Worm (Caenorhabditis elegans) whole organism, late embryonic: ENCODE results near the gene ceeh-1.

Experiments used
- C38D4.7 ChIP-seq: fragments of 200-800 bp; sonication (Bioruptor generic); optimal IDR thresholded peaks from 2 replicates; lab custom pipeline; 2018; ENCODE audit warnings: mild to moderate bottlenecking, missing genetic modification characterization, moderate library complexity, missing compliant biosample characterization
- F13H6.1 ChIP-seq: sonication (generic microtip); optimal IDR thresholded peaks from 2 replicates; lab custom pipeline; 2016; ENCODE audit warnings: missing genetic modification characterization, missing compliant biosample characterization
- K09A11.1 ChIP-seq: sonication (generic microtip); optimal IDR thresholded peaks from 2 replicates; lab custom pipeline; 2017; ENCODE audit warnings: antibody characterized with exemption, mild to moderate bottlenecking, missing genetic modification characterization, missing compliant biosample characterization; ENCODE audit not compliant: insufficient read depth
- T23F11.4 ChIP-seq: fragments of 200-800 bp; sonication (Bioruptor generic); optimal IDR thresholded peaks from 2 replicates; lab custom pipeline; 2018; ENCODE audit warnings: mild to moderate bottlenecking, missing genetic modification characterization, missing compliant biosample characterization
- Y22D7AL.16 ChIP-seq: sonication (generic microtip); optimal IDR thresholded peaks from 2 replicates; lab custom pipeline; 2016; ENCODE audit warnings: missing genetic modification characterization, missing compliant biosample characterization
- ahr-1 ChIP-seq: sonication (generic microtip); optimal IDR thresholded peaks from 2 replicates; lab custom pipeline; 2016; ENCODE audit warnings: missing genetic modification characterization, missing compliant biosample characterization
- ama-1 ChIP-seq: fragments of 150-350 bp; optimal IDR thresholded peaks from 2 replicates; lab custom pipeline; 2014
- ceh-14 ChIP-seq: sonication (generic microtip); optimal IDR thresholded peaks from 2 replicates; lab custom pipeline; 2016; ENCODE audit warnings: missing genotype, missing genetic modification characterization, missing compliant biosample characterization
- ceh-18 ChIP-seq: sonication (generic microtip); optimal IDR thresholded peaks from 2 replicates; lab custom pipeline; 2016; ENCODE audit warnings: missing genetic modification characterization, missing compliant biosample characterization
- ceh-2 ChIP-seq: sonication (generic microtip); optimal IDR thresholded peaks from 2 replicates; lab custom pipeline; 2016; ENCODE audit warnings: missing genotype, missing genetic modification characterization, missing compliant biosample characterization
- ceh-45 ChIP-seq: fragments of 200-800 bp; sonication (Bioruptor generic); IDR thresholded peaks from 2 replicates; pipeline ENCODE4 v1.3.6; 2022; ENCODE audit warnings: missing genetic modification reagents, missing genetic modification characterization, missing compliant biosample characterization
- ceh-9 ChIP-seq: sonication (generic microtip); optimal IDR thresholded peaks from 2 replicates; lab custom pipeline; 2016; ENCODE audit warnings: mild to moderate bottlenecking, missing genetic modification characterization, inconsistent platforms, missing compliant biosample characterization
- che-1 ChIP-seq: sonication (generic microtip); optimal IDR thresholded peaks from 2 replicates; lab custom pipeline; 2016; ENCODE audit warnings: mild to moderate bottlenecking, missing genetic modification characterization, missing compliant biosample characterization
- elt-2 ChIP-seq: sonication (generic microtip); optimal IDR thresholded peaks from 2 replicates; lab custom pipeline; 2016; ENCODE audit warnings: missing genetic modification reagents, missing genetic modification characterization, missing compliant biosample characterization
- ets-4 ChIP-seq: sonication (generic microtip); optimal IDR thresholded peaks from 2 replicates; lab custom pipeline; 2016; ENCODE audit warnings: missing genetic modification characterization, missing compliant biosample characterization
- eyg-1 ChIP-seq: sonication (generic microtip); optimal IDR thresholded peaks from 2 replicates; lab custom pipeline; 2016; ENCODE audit warnings: missing genotype, missing genetic modification characterization, missing compliant biosample characterization
- fax-1 ChIP-seq: sonication (generic microtip); optimal IDR thresholded peaks from 2 replicates; lab custom pipeline; 2016; ENCODE audit warnings: missing genotype, missing genetic modification characterization, missing compliant biosample characterization
- fkh-10 ChIP-seq: fragments of 150-350 bp; optimal IDR thresholded peaks from 2 replicates; lab custom pipeline; 2014; ENCODE audit warnings: missing biosample characterization, missing genetic modification reagents, missing genetic modification characterization
- gmeb-2 ChIP-seq: sonication (generic microtip); optimal IDR thresholded peaks from 2 replicates; lab custom pipeline; 2016; ENCODE audit warnings: missing genetic modification characterization, inconsistent platforms, missing compliant biosample characterization
- hlh-13 ChIP-seq: fragments of 200-800 bp; sonication (Bioruptor generic); optimal IDR thresholded peaks from 2 replicates; lab custom pipeline; 2018; ENCODE audit warnings: mild to moderate bottlenecking, missing genetic modification characterization, missing compliant biosample characterization
- hlh-15 ChIP-seq: sonication (generic microtip); optimal IDR thresholded peaks from 2 replicates; lab custom pipeline; 2016; ENCODE audit warnings: missing genetic modification characterization, missing compliant biosample characterization
- hlh-30 ChIP-seq: sonication (generic microtip); optimal IDR thresholded peaks from 2 replicates; lab custom pipeline; 2017; ENCODE audit warnings: antibody characterized with exemption, missing genetic modification characterization, missing compliant biosample characterization; ENCODE audit not compliant: insufficient read depth
- hlh-8 ChIP-seq: sonication (generic microtip); optimal IDR thresholded peaks from 2 replicates; lab custom pipeline; 2016; ENCODE audit warnings: missing genotype, missing genetic modification characterization, missing compliant biosample characterization
- lim-6 ChIP-seq: sonication (generic microtip); optimal IDR thresholded peaks from 2 replicates; lab custom pipeline; 2016; ENCODE audit warnings: missing genetic modification characterization, missing compliant biosample characterization
- madf-2 ChIP-seq: sonication (generic microtip); optimal IDR thresholded peaks from 2 replicates; lab custom pipeline; 2017; ENCODE audit warnings: missing genetic modification characterization, missing compliant biosample characterization
- mec-3 ChIP-seq: sonication (generic microtip); optimal IDR thresholded peaks from 2 replicates; lab custom pipeline; 2016; ENCODE audit warnings: borderline replicate concordance, missing genetic modification characterization, missing compliant biosample characterization
- nhr-11 ChIP-seq: fragments of 150-350 bp; optimal IDR thresholded peaks from 2 replicates; lab custom pipeline; 2014; ENCODE audit warnings: missing biosample characterization, missing genetic modification characterization
- nhr-232 ChIP-seq: sonication (generic microtip); optimal IDR thresholded peaks from 2 replicates; lab custom pipeline; 2016; ENCODE audit warnings: missing genetic modification characterization, missing compliant biosample characterization
- odd-2 ChIP-seq: sonication (generic microtip); optimal IDR thresholded peaks from 2 replicates; lab custom pipeline; 2017; ENCODE audit warnings: antibody characterized with exemption, mild to moderate bottlenecking, missing genetic modification characterization, missing compliant biosample characterization
- pax-1 ChIP-seq: fragments of 150-350 bp; optimal IDR thresholded peaks from 2 replicates; lab custom pipeline; 2014; ENCODE audit warnings: missing biosample characterization, missing genetic modification characterization
- pha-2 ChIP-seq: sonication (generic microtip); optimal IDR thresholded peaks from 2 replicates; lab custom pipeline; 2017; ENCODE audit warnings: mild to moderate bottlenecking, missing genetic modification characterization, missing compliant biosample characterization
- pha-4 ChIP-seq: fragments of 150-350 bp; optimal IDR thresholded peaks from 2 replicates; lab custom pipeline; 2018; ENCODE audit warnings: missing biosample characterization, missing genetic modification reagents, missing genetic modification characterization
- pqm-1 ChIP-seq: sonication (generic microtip); optimal IDR thresholded peaks from 2 replicates; lab custom pipeline; 2016; ENCODE audit warnings: missing genetic modification characterization, missing compliant biosample characterization
- pros-1 ChIP-seq: fragments of 150-350 bp; optimal IDR thresholded peaks from 2 replicates; lab custom pipeline; 2014; ENCODE audit warnings: missing biosample characterization, missing genetic modification reagents, missing genetic modification characterization
- ref-2 ChIP-seq: sonication (generic microtip); optimal IDR thresholded peaks from 2 replicates; lab custom pipeline; 2016; ENCODE audit warnings: missing genetic modification characterization, missing compliant biosample characterization
- sox-4 ChIP-seq: sonication (generic microtip); optimal IDR thresholded peaks from 2 replicates; lab custom pipeline; 2017; ENCODE audit warnings: mild to moderate bottlenecking, missing genetic modification characterization, inconsistent platforms, missing compliant biosample characterization
- syd-9 ChIP-seq: sonication (generic microtip); optimal IDR thresholded peaks from 2 replicates; lab custom pipeline; 2016; ENCODE audit warnings: mild to moderate bottlenecking, missing genetic modification characterization, moderate library complexity, missing compliant biosample characterization
- tbx-2 ChIP-seq: sonication (generic microtip); optimal IDR thresholded peaks from 2 replicates; lab custom pipeline; 2016; ENCODE audit warnings: missing genetic modification characterization, missing compliant biosample characterization
- tbx-7 ChIP-seq: sonication (generic microtip); optimal IDR thresholded peaks from 2 replicates; lab custom pipeline; 2016; ENCODE audit warnings: missing genotype, missing genetic modification characterization, missing compliant biosample characterization
- unc-3 ChIP-seq, 2 experiments: fragments of 200-800 bp in 1 of 2; sonication (Bioruptor generic) in 1 of 2; sonication (generic microtip) in 1 of 2; conservative IDR thresholded peaks in 1 of 2; optimal IDR thresholded peaks in 1 of 2; 2 replicates each; pipeline versions ENCODE4 v1.3.6 to Lab custom; 2016 to 2022; ENCODE audit warnings: missing compliant biosample characterization in 2 of 2, missing genetic modification characterization in 2 of 2, missing genetic modification reagents in 1 of 2
- unc-42 ChIP-seq: sonication (generic microtip); optimal IDR thresholded peaks from 2 replicates; lab custom pipeline; 2016; ENCODE audit warnings: missing genotype, missing genetic modification characterization, missing compliant biosample characterization
- unc-55 ChIP-seq: sonication (generic microtip); optimal IDR thresholded peaks from 2 replicates; lab custom pipeline; 2017; ENCODE audit warnings: missing biosample characterization, missing genetic modification reagents, missing genetic modification characterization
- unc-86 ChIP-seq: sonication (generic microtip); optimal IDR thresholded peaks from 2 replicates; lab custom pipeline; 2016; ENCODE audit warnings: missing genetic modification characterization, missing compliant biosample characterization
- ztf-16 ChIP-seq: sonication (generic microtip); optimal IDR thresholded peaks from 2 replicates; lab custom pipeline; 2017; ENCODE audit warnings: missing genetic modification characterization, missing compliant biosample characterization

ceeh-1 gene

ce11 chrIII:835713-836278, 3.7 kb upstream of the ceeh-1 start (continued):
- TF ChIP-seq odd-2 (tag; lab: Kevin White, UChicago): no peak
- TF ChIP-seq lim-6: no peak
- no peak for TF ChIP-seq tbx-2
- TF ChIP-seq sox-4 (tag; lab: Kevin White, UChicago): peak; percentile 70
- no peak for TF ChIP-seq K09A11.1
- no peak for TF ChIP-seq eyg-1 (tag; lab: Kevin White, UChicago)
- no peak for TF ChIP-seq tbx-7
- no peak for TF ChIP-seq unc-86 (tag; lab: Kevin White, UChicago)
- peak; percentile 28 for TF ChIP-seq fkh-10
- TF ChIP-seq pha-4 (tag; lab: Kevin White, UChicago): no peak
- TF ChIP-seq F13H6.1 (tag; lab: Kevin White, UChicago): peak; percentile 13
- peak; percentile 50 for TF ChIP-seq Y22D7AL.16
- no peak for TF ChIP-seq hlh-15 (tag; lab: Kevin White, UChicago)
- no peak for TF ChIP-seq pax-1
- no peak for TF ChIP-seq unc-42 (tag; lab: Kevin White, UChicago)
- TF ChIP-seq pros-1 (tag; lab: Kevin White, UChicago): no peak
- no peak for TF ChIP-seq pqm-1 (tag; lab: Kevin White, UChicago)
- TF ChIP-seq fax-1: no peak
- peak; percentile 73 for TF ChIP-seq gmeb-2 (tag; lab: Kevin White, UChicago)
- TF ChIP-seq mec-3: no peak
- TF ChIP-seq ceh-9 (tag; lab: Kevin White, UChicago): peak; percentile 22
- TF ChIP-seq ets-4 (tag; lab: Kevin White, UChicago): no peak
- peak; percentile 54 for TF ChIP-seq che-1 (tag; lab: Kevin White, UChicago)
- TF ChIP-seq ceh-14 (tag; lab: Kevin White, UChicago): no peak
- no peak for TF ChIP-seq syd-9
- peak; percentile 26; the same call in 1 of the 2 replicates for TF ChIP-seq unc-3 (GFP tag; conservative IDR thresholded peaks at IDR 0.05; lab: Robert Waterston, UW)
- no peak for TF ChIP-seq unc-3 (tag; optimal IDR thresholded peaks at IDR 0.05; lab: Kevin White, UChicago)
- peak; percentile 49 for TF ChIP-seq nhr-11 (tag; lab: Kevin White, UChicago)
- peak; percentile 61 for TF ChIP-seq C38D4.7 (GFP tag; lab: Kevin White, UChicago)
- TF ChIP-seq hlh-13 (GFP tag; lab: Kevin White, UChicago): no peak
- peak; percentile 35 for TF ChIP-seq ztf-16 (tag; lab: Kevin White, UChicago)
- TF ChIP-seq, all 69 proteins: peak for 26

ce11 chrIII:835208-835607, 3.1 kb upstream of the ceeh-1 start:
- TF ChIP-seq ref-2 (no peak), ama-1 (peak; percentile 54)

ce11 chrIII:834443-834815, 2.4 kb upstream of the ceeh-1 start:
- TF ChIP-seq nhr-232 (no peak), fax-1 (no peak), pha-4 (tag; lab: Kevin White, UChicago) (no peak), ceh-45 (GFP tag; lab: Robert Waterston, UW) (0 out of 2 replicates have a peak, but pooled peaks have one; percentile 25)

- no peak for TF ChIP-seq unc-86 (tag; lab: Kevin White, UChicago)
- TF ChIP-seq T23F11.4 (GFP tag; lab: Kevin White, UChicago): no peak
- peak; percentile 48 for TF ChIP-seq ceh-2 (tag; lab: Kevin White, UChicago)
- TF ChIP-seq pha-2 (tag; lab: Kevin White, UChicago): peak; percentile 18
- TF ChIP-seq madf-2 (tag; lab: Kevin White, UChicago): peak; percentile 35
- peak; percentile 82 for TF ChIP-seq ceh-18 (tag; lab: Kevin White, UChicago)
- TF ChIP-seq Y22D7AL.16: no peak
- no peak for TF ChIP-seq unc-3 (GFP tag; conservative IDR thresholded peaks at IDR 0.05; lab: Robert Waterston, UW)
- TF ChIP-seq unc-3 (tag; optimal IDR thresholded peaks at IDR 0.05; lab: Kevin White, UChicago): peak; percentile 17
- peak; percentile 96 for TF ChIP-seq hlh-30 (tag; lab: Kevin White, UChicago)
- peak; percentile 90 for TF ChIP-seq pax-1
- peak; percentile 14 for TF ChIP-seq hlh-8 (tag; lab: Kevin White, UChicago)
- peak; percentile 78 for TF ChIP-seq elt-2 (tag; lab: Kevin White, UChicago)
- peak; percentile 42 for TF ChIP-seq pqm-1 (tag; lab: Kevin White, UChicago)
- TF ChIP-seq ama-1: peak; percentile 56
- TF ChIP-seq gmeb-2 (tag; lab: Kevin White, UChicago): no peak
- TF ChIP-seq syd-9: no peak
- TF ChIP-seq K09A11.1: peak; percentile 65
- TF ChIP-seq ets-4 (tag; lab: Kevin White, UChicago): peak; percentile 51
- TF ChIP-seq ref-2: peak; percentile 76
- peak; percentile 91 for TF ChIP-seq unc-55 (GFP tag; lab: Kevin White, UChicago)
- TF ChIP-seq F13H6.1 (tag; lab: Kevin White, UChicago): peak; percentile 28
- no peak for TF ChIP-seq ahr-1 (tag; lab: Kevin White, UChicago)
Measured at ce11 chrIII:833711-834442, 1.8 kb upstream of the ceeh-1 start.
